Fruit fly (Drosophila melanogaster) whole organism, embryonic: ENCODE data around the gene CG4629.

Experiments used
- Atf-2 ChIP-seq: fragments of 200-800 bp; sonication (Bioruptor generic); optimal IDR thresholded peaks from 2 replicates; lab custom pipeline; 2016; ENCODE audit warnings: missing biosample characterization, missing genetic modification characterization
- BEAF-32 ChIP-seq: fragments of 200-800 bp; sonication (Bioruptor generic); optimal IDR thresholded peaks from 3 replicates; lab custom pipeline; 2017; ENCODE audit warnings: missing biosample characterization, missing genetic modification characterization, mild to moderate bottlenecking, moderate library complexity, missing genetic modification reagents
- Bgb ChIP-seq: fragments of 200-800 bp; sonication (Bioruptor generic); IDR thresholded peaks from 2 replicates; pipeline ENCODE4 v1.3.6; 2022; ENCODE audit warnings: missing biosample characterization, missing genetic modification characterization; ENCODE audit not compliant: partially characterized antibody
- CG10321 ChIP-seq: fragments of 200-800 bp; sonication (Bioruptor generic); IDR thresholded peaks from 2 replicates; pipeline ENCODE4 v1.3.6; 2022; ENCODE audit warnings: missing biosample characterization, missing genetic modification characterization
- CG13624 ChIP-seq: fragments of 200-800 bp; sonication (Bioruptor generic); optimal IDR thresholded peaks from 2 replicates; lab custom pipeline; 2016; ENCODE audit warnings: missing biosample characterization, missing genetic modification characterization
- CG15073 ChIP-seq: fragments of 200-800 bp; sonication (Bioruptor generic); optimal IDR thresholded peaks from 2 replicates; lab custom pipeline; 2016; ENCODE audit warnings: missing biosample characterization, missing genetic modification characterization
- CG1529 ChIP-seq: fragments of 200-800 bp; sonication (Bioruptor generic); optimal IDR thresholded peaks from 3 replicates; lab custom pipeline; 2018; ENCODE audit warnings: missing biosample characterization, missing genetic modification characterization
- CG15514 ChIP-seq: fragments of 200-800 bp; sonication (Bioruptor generic); optimal IDR thresholded peaks from 3 replicates; lab custom pipeline; 2017; ENCODE audit warnings: missing biosample characterization, missing genetic modification characterization, mild to moderate bottlenecking, moderate library complexity, missing genetic modification reagents
- CG15696 ChIP-seq: fragments of 200-800 bp; sonication (Bioruptor generic); optimal IDR thresholded peaks from 2 replicates; lab custom pipeline; 2019; ENCODE audit warnings: missing biosample characterization, mild to moderate bottlenecking, missing genetic modification characterization, moderate library complexity
- CG17328 ChIP-seq: fragments of 200-800 bp; sonication (Bioruptor generic); IDR thresholded peaks from 2 replicates; pipeline ENCODE4 v1.3.6; 2022; ENCODE audit warnings: missing biosample characterization, missing genetic modification characterization
- CG18262 ChIP-seq: fragments of 200-800 bp; optimal IDR thresholded peaks from 3 replicates; lab custom pipeline; 2019; ENCODE audit warnings: missing biosample characterization, mild to moderate bottlenecking, missing genetic modification characterization, moderate library complexity
- CG2120 ChIP-seq: fragments of 200-800 bp; sonication (Bioruptor generic); optimal IDR thresholded peaks from 3 replicates; lab custom pipeline; 2016; ENCODE audit warnings: missing biosample characterization, missing genetic modification characterization
- CG31388 ChIP-seq: fragments of 200-800 bp; sonication (Bioruptor generic); optimal IDR thresholded peaks from 2 replicates; lab custom pipeline; 2016; ENCODE audit warnings: missing biosample characterization, missing genetic modification characterization
- CG33213 ChIP-seq: fragments of 200-800 bp; sonication (Bioruptor generic); optimal IDR thresholded peaks from 3 replicates; lab custom pipeline; 2016; ENCODE audit warnings: missing biosample characterization, missing genetic modification characterization
- CG6654 ChIP-seq: fragments of 200-800 bp; sonication (Bioruptor generic); optimal IDR thresholded peaks from 2 replicates; lab custom pipeline; 2017; ENCODE audit warnings: missing biosample characterization, mild to moderate bottlenecking, missing genetic modification characterization
- CG7839 ChIP-seq: fragments of 200-800 bp; sonication (Bioruptor generic); optimal IDR thresholded peaks from 3 replicates; lab custom pipeline; 2018; ENCODE audit warnings: missing biosample characterization, mild to moderate bottlenecking, missing genetic modification characterization, moderate library complexity
- CG7928 ChIP-seq: fragments of 200-800 bp; sonication (Bioruptor generic); optimal IDR thresholded peaks from 2 replicates; lab custom pipeline; 2017; ENCODE audit warnings: missing biosample characterization, mild to moderate bottlenecking, missing genetic modification characterization
- CG8089 ChIP-seq: fragments of 200-800 bp; sonication (Bioruptor generic); optimal IDR thresholded peaks from 3 replicates; lab custom pipeline; 2016; ENCODE audit warnings: missing biosample characterization, missing genetic modification characterization
- CG9437 ChIP-seq: fragments of 200-800 bp; sonication (Bioruptor generic); optimal IDR thresholded peaks from 2 replicates; lab custom pipeline; 2018; ENCODE audit warnings: missing biosample characterization, mild to moderate bottlenecking, missing genetic modification characterization
- CkIIα-i1 ChIP-seq: fragments of 200-800 bp; sonication (Bioruptor generic); IDR thresholded peaks from 2 replicates; pipeline ENCODE4 v1.3.6; 2022; ENCODE audit warnings: missing biosample characterization, missing genetic modification characterization
- Kr ChIP-seq: fragments of 200-800 bp; sonication (Bioruptor generic); optimal IDR thresholded peaks from 2 replicates; lab custom pipeline; 2017; ENCODE audit warnings: missing biosample characterization, mild to moderate bottlenecking, missing genetic modification characterization
- MBD-R2 ChIP-seq: fragments of 200-800 bp; sonication (Bioruptor generic); IDR thresholded peaks from 2 replicates; pipeline ENCODE4 v1.3.6; 2022; ENCODE audit warnings: missing biosample characterization, missing genetic modification characterization
- NfI ChIP-seq: fragments of 200-800 bp; sonication (Bioruptor generic); optimal IDR thresholded peaks from 3 replicates; lab custom pipeline; 2018; ENCODE audit warnings: missing biosample characterization, mild to moderate bottlenecking, missing genetic modification characterization, moderate library complexity
- Opbp ChIP-seq: fragments of 200-800 bp; sonication (Bioruptor generic); IDR thresholded peaks from 3 replicates; pipeline ENCODE4 v1.3.6; 2022; ENCODE audit warnings: missing biosample characterization, missing genetic modification characterization; ENCODE audit not compliant: partially characterized antibody
- Side ChIP-seq: fragments of 200-800 bp; sonication (Bioruptor generic); optimal IDR thresholded peaks from 2 replicates; lab custom pipeline; 2016; ENCODE audit warnings: missing biosample characterization, missing genetic modification characterization
- bowl ChIP-seq: fragments of 200-800 bp; sonication (Bioruptor generic); IDR thresholded peaks from 2 replicates; pipeline ENCODE4 v1.3.6; 2022; ENCODE audit warnings: missing biosample characterization, missing genetic modification characterization
- crol ChIP-seq: fragments of 200-800 bp; sonication (Bioruptor generic); IDR thresholded peaks from 2 replicates; pipeline ENCODE4 v1.3.6; 2022; ENCODE audit warnings: missing biosample characterization, missing genetic modification characterization
- emc ChIP-seq: fragments of 200-800 bp; sonication (Bioruptor generic); optimal IDR thresholded peaks from 2 replicates; lab custom pipeline; 2016; ENCODE audit warnings: missing biosample characterization, missing genetic modification characterization
- gro ChIP-seq: fragments of 200-800 bp; sonication (Bioruptor generic); optimal IDR thresholded peaks from 2 replicates; lab custom pipeline; 2016; ENCODE audit warnings: missing biosample characterization, missing genetic modification characterization
- inv ChIP-seq: fragments of 200-800 bp; sonication (Bioruptor generic); IDR thresholded peaks from 2 replicates; pipeline ENCODE4 v1.3.6; 2022; ENCODE audit warnings: missing biosample characterization, missing genetic modification characterization; ENCODE audit not compliant: partially characterized antibody
- jing ChIP-seq: fragments of 200-800 bp; sonication (Bioruptor generic); optimal IDR thresholded peaks from 2 replicates; lab custom pipeline; 2018; ENCODE audit warnings: missing biosample characterization, mild to moderate bottlenecking, missing genetic modification characterization
- kah ChIP-seq: fragments of 200-800 bp; sonication (Bioruptor generic); optimal IDR thresholded peaks from 2 replicates; lab custom pipeline; 2018; ENCODE audit warnings: missing biosample characterization, mild to moderate bottlenecking, missing genetic modification characterization
- lbe ChIP-seq: fragments of 200-800 bp; sonication (Bioruptor generic); optimal IDR thresholded peaks from 2 replicates; lab custom pipeline; 2016; ENCODE audit warnings: missing biosample characterization, mild to moderate bottlenecking, missing genetic modification characterization
- nerfin-1 ChIP-seq: fragments of 200-800 bp; sonication (Bioruptor generic); optimal IDR thresholded peaks from 3 replicates; lab custom pipeline; 2019; ENCODE audit warnings: missing biosample characterization, mild to moderate bottlenecking, missing genetic modification characterization, moderate library complexity
- onecut ChIP-seq: fragments of 200-800 bp; sonication (Bioruptor generic); IDR thresholded peaks from 2 replicates; pipeline ENCODE4 v1.3.6; 2022; ENCODE audit warnings: missing biosample characterization, missing genetic modification characterization
- pfk ChIP-seq: fragments of 200-800 bp; sonication (Bioruptor generic); optimal IDR thresholded peaks from 2 replicates; lab custom pipeline; 2018; ENCODE audit warnings: missing biosample characterization, mild to moderate bottlenecking, missing genetic modification characterization, moderate library complexity
- pho ChIP-seq: fragments of 200-800 bp; sonication (Bioruptor generic); optimal IDR thresholded peaks from 2 replicates; lab custom pipeline; 2016; ENCODE audit warnings: missing biosample characterization, missing genetic modification characterization
- sd ChIP-seq: fragments of 200-800 bp; sonication (Bioruptor generic); optimal IDR thresholded peaks from 3 replicates; lab custom pipeline; 2018; ENCODE audit warnings: missing biosample characterization, mild to moderate bottlenecking, missing genetic modification characterization, moderate library complexity
- sim ChIP-seq: fragments of 200-800 bp; sonication (Bioruptor generic); IDR thresholded peaks from 2 replicates; pipeline ENCODE4 v1.3.6; 2022; ENCODE audit warnings: missing biosample characterization, missing genetic modification characterization
- sna ChIP-seq: fragments of 200-800 bp; sonication (Bioruptor generic); IDR thresholded peaks from 2 replicates; pipeline ENCODE4 v1.3.6; 2022; ENCODE audit warnings: missing biosample characterization, missing genetic modification characterization; ENCODE audit not compliant: partially characterized antibody
- wek ChIP-seq: fragments of 200-800 bp; sonication (Bioruptor generic); optimal IDR thresholded peaks from 3 replicates; lab custom pipeline; 2018; ENCODE audit warnings: missing biosample characterization, mild to moderate bottlenecking, missing genetic modification characterization, moderate library complexity

Gene CG4629

DNA sequence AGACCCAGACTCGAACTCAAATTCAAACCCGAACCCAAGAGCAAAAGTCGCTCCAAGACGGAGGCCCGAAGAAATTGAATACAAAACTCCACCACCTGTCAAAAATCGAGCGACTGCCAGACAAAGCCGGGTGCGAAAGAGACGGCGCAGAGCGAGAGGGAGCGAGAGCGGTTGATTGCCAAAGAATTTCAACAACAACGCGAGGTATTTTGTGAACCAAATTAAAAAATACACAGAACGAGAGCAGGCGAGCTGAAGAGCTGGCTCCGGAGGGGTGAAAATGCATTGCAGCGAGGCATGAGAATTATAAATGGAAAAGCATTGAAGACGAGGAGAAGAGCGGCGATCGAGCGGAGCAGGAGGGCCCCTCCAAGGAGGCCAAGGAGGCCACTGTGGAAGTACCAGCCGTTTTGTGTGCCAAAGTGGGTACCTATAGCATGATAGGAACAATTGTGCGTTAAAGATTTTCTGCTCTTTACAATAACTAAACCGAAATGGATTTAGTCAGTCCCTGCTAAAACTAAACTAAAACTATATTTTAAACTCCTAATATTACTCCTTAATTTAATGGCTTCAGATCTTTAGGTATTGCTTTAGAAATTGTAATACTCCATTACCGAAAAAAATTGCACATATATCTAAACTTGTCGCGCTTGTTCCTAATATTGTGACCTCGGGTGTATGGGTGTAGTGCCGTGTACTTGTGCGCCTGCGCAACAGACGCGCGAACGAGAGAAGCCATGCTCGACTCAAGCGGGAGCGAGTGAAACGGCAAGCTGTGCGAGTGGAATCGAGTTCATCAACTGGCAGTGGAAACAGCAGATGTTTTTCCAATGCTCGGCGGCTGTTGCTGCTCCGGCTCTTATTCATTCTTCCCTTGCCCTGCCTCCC, 39.6 kb downstream of the CG4629 start (continued):
- peak; percentile 17 for TF ChIP-seq Side
- TF ChIP-seq crol (GFP tag; lab: Robert Waterston, UW), result peak; percentile 64; the same call in 1 of the 2 replicates
- peak; percentile 15 for TF ChIP-seq jing (GFP tag; lab: Kevin White, UChicago)
- no peak for TF ChIP-seq bowl (GFP tag; lab: Robert Waterston, UW)
- TF ChIP-seq CG13624 (GFP tag; lab: Kevin White, UChicago), result no peak
- TF ChIP-seq pfk (GFP tag; lab: Kevin White, UChicago), result no peak
- TF ChIP-seq MBD-R2 (GFP tag; lab: Robert Waterston, UW), result no peak
- TF ChIP-seq CG10321 (GFP tag; lab: Robert Waterston, UW), result peak; percentile 49; the same call in 1 of the 2 replicates
- TF ChIP-seq CG15696 (tag; lab: Kevin White, UChicago), result peak; percentile 81
- TF ChIP-seq sna (GFP tag; lab: Robert Waterston, UW), result no peak
- no peak for TF ChIP-seq CG31388
- TF ChIP-seq CG2120, result no peak
- no peak for TF ChIP-seq CG33213 (GFP tag; lab: Kevin White, UChicago)
- no peak for TF ChIP-seq CkIIα-i1 (GFP tag; lab: Robert Waterston, UW)
- TF ChIP-seq CG17328 (GFP tag; lab: Robert Waterston, UW), result peak; percentile 10; the same call in 1 of the 2 replicates
- no peak for TF ChIP-seq CG15073 (GFP tag; lab: Kevin White, UChicago)
- no peak for TF ChIP-seq CG6654 (GFP tag; lab: Kevin White, UChicago)
- peak; percentile 27 for TF ChIP-seq CG1529 (GFP tag; lab: Kevin White, UChicago)
- TF ChIP-seq Atf-2 (GFP tag; lab: Kevin White, UChicago), result peak; percentile 35
- no peak for TF ChIP-seq NfI (GFP tag; lab: Kevin White, UChicago)
- no peak for TF ChIP-seq Bgb (GFP tag; lab: Robert Waterston, UW)
- peak; percentile 84 for TF ChIP-seq CG18262 (tag; lab: Kevin White, UChicago)
- TF ChIP-seq Opbp (GFP tag; lab: Robert Waterston, UW), result no peak
- peak; percentile 52 for TF ChIP-seq CG8089
- peak; percentile 50 for TF ChIP-seq onecut (GFP tag; lab: Robert Waterston, UW)
- no peak for TF ChIP-seq pho (GFP tag; lab: Kevin White, UChicago)
- TF ChIP-seq emc (GFP tag; lab: Kevin White, UChicago), result no peak
- peak; percentile 25 for TF ChIP-seq kah (GFP tag; lab: Kevin White, UChicago)
- TF ChIP-seq CG15514 (GFP tag; lab: Kevin White, UChicago), result no peak
- TF ChIP-seq lbe, result peak; percentile 40
- peak; percentile 43 for TF ChIP-seq CG7839 (tag; lab: Kevin White, UChicago)
- TF ChIP-seq wek (GFP tag; lab: Kevin White, UChicago), result no peak
- no peak for TF ChIP-seq inv (GFP tag; lab: Robert Waterston, UW)
- TF ChIP-seq CG9437, result peak; percentile 29
- TF ChIP-seq BEAF-32 (GFP tag; lab: Kevin White, UChicago), result no peak
- peak; percentile 89 for TF ChIP-seq sd (tag; lab: Kevin White, UChicago)
- TF ChIP-seq CG7928 (GFP tag; lab: Kevin White, UChicago), result no peak
- TF ChIP-seq sim, result no peak
- TF ChIP-seq Kr (GFP tag; lab: Kevin White, UChicago), result peak; percentile 21
- peak; percentile 10 for TF ChIP-seq nerfin-1 (tag; lab: Kevin White, UChicago)
- TF ChIP-seq gro (GFP tag; lab: Kevin White, UChicago), result no peak
